Worm (Caenorhabditis elegans): ENCODE data around the gene rpl-36.

- no peak for TF ChIP-seq unc-39 (tag; optimal IDR thresholded peaks at IDR 0.05)
- peak; percentile 28 for TF ChIP-seq unc-55 (GFP tag; optimal IDR thresholded peaks at IDR 0.05)
- no peak for TF ChIP-seq mbf-1 (tag; optimal IDR thresholded peaks at IDR 0.05)
- no peak for TF ChIP-seq ztf-11 (tag; optimal IDR thresholded peaks at IDR 0.05)
- no peak for TF ChIP-seq C34F6.9 (tag; optimal IDR thresholded peaks at IDR 0.05)
- TF ChIP-seq alr-1 (tag; optimal IDR thresholded peaks at IDR 0.05): no peak
- peak; percentile 13 for TF ChIP-seq skn-1 (tag; optimal IDR thresholded peaks at IDR 0.05)
- no peak for TF ChIP-seq nhr-129 (tag; optimal IDR thresholded peaks at IDR 0.05)
Measured at ce11 chrIII:7154526-7154925, 25.5 kb upstream of the rpl-36 start.
